Worm (Caenorhabditis elegans): ENCODE results near the gene Y51A2D.13.

DNA sequence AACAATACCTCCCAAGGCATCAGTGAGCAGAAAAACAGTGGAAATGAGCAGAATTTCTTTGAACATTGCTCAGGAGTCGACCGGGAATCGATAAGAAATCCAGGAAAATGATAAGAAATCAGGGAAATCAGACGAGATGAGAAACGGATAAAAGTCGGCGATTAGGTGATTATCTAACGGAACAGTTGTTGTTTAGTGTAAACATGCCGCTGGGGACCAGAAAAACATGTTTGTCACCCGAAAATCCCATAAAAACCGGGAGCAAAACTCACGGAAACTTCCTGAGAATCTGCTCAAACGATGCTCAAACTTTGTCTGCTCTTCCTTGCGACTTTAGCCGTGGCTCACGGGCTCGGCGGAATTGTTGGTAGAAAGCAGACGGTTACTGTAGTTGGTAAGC lies 23.1 kb downstream of the Y51A2D.13 start, which contains the start of the genes ttr-24 and ttr-25:
- TF ChIP-seq blmp-1 (tag; optimal IDR thresholded peaks at IDR 0.05; ENCODE audit: insufficient read depth), result no peak
- no peak for TF ChIP-seq F13H6.1 (tag; optimal IDR thresholded peaks at IDR 0.05)
- TF ChIP-seq nhr-237 (tag; optimal IDR thresholded peaks at IDR 0.05), result no peak
- no peak for TF ChIP-seq dmd-4 (tag; optimal IDR thresholded peaks at IDR 0.05)
- TF ChIP-seq lsy-2 (tag; optimal IDR thresholded peaks at IDR 0.05), result no peak
- TF ChIP-seq nhr-10 (tag; optimal IDR thresholded peaks at IDR 0.05), result no peak
- TF ChIP-seq lin-11 (tag; optimal IDR thresholded peaks at IDR 0.05), result no peak
- TF ChIP-seq unc-39 (tag; optimal IDR thresholded peaks at IDR 0.05), result no peak
- no peak for TF ChIP-seq nhr-77 (tag; optimal IDR thresholded peaks at IDR 0.05)
- no peak for TF ChIP-seq ama-1 (optimal IDR thresholded peaks at IDR 0.05)
- TF ChIP-seq snpc-4 (tag; optimal IDR thresholded peaks at IDR 0.05), result no peak
- no peak for TF ChIP-seq lin-39 (tag; optimal IDR thresholded peaks at IDR 0.05)
- TF ChIP-seq R02D3.7 (tag; optimal IDR thresholded peaks at IDR 0.05), result no peak
- TF ChIP-seq mdl-1 (tag; optimal IDR thresholded peaks at IDR 0.05), result no peak

Measured in whole organism, L2 larva.